Worm (Caenorhabditis elegans) whole organism, young adult: ENCODE results near the gene flp-23.

Experiments
- B0035.1 ChIP-seq: sonication (generic microtip); optimal IDR thresholded peaks from 2 replicates; lab custom pipeline; 2016; ENCODE audit warnings: missing genetic modification characterization, mild to moderate bottlenecking, missing compliant biosample characterization, missing genotype, missing genetic modification reagents
- B0261.1 ChIP-seq: sonication (generic microtip); optimal IDR thresholded peaks from 2 replicates; lab custom pipeline; 2016; ENCODE audit warnings: mild to moderate bottlenecking, missing genetic modification characterization, moderate library complexity, missing compliant biosample characterization
- B0336.3 ChIP-seq: fragments of 200-800 bp; sonication (Bioruptor generic); IDR thresholded peaks from 2 replicates; pipeline ENCODE4 v1.3.6; 2022; ENCODE audit warnings: missing genetic modification characterization, missing compliant biosample characterization
- C17E4.6 ChIP-seq: fragments of 200-800 bp; sonication (Bioruptor generic); IDR thresholded peaks from 2 replicates; pipeline ENCODE4 v1.3.6; 2022; ENCODE audit warnings: missing genetic modification reagents, missing genetic modification characterization, missing compliant biosample characterization
- F52B5.7 ChIP-seq: sonication (generic microtip); optimal IDR thresholded peaks from 2 replicates; lab custom pipeline; 2016; ENCODE audit warnings: mild to moderate bottlenecking, missing genetic modification characterization, missing compliant biosample characterization
- F57A8.1 ChIP-seq: fragments of 200-800 bp; sonication (Bioruptor generic); optimal IDR thresholded peaks from 2 replicates; lab custom pipeline; 2018; ENCODE audit warnings: mild to moderate bottlenecking, missing genetic modification characterization, moderate library complexity, missing compliant biosample characterization
- T07F8.4 ChIP-seq: sonication (generic microtip); optimal IDR thresholded peaks from 2 replicates; lab custom pipeline; 2016; ENCODE audit warnings: mild to moderate bottlenecking, missing genetic modification characterization, moderate library complexity, missing compliant biosample characterization
- T26A5.8 ChIP-seq: sonication (generic microtip); optimal IDR thresholded peaks from 2 replicates; lab custom pipeline; 2016; ENCODE audit warnings: missing genetic modification characterization, missing compliant biosample characterization
- Y53F4B.3 ChIP-seq: fragments of 200-800 bp; sonication (Bioruptor generic); IDR thresholded peaks from 2 replicates; pipeline ENCODE4 v1.3.6; 2022; ENCODE audit warnings: missing genetic modification reagents, missing genetic modification characterization, missing compliant biosample characterization
- Y53G8AR.9 ChIP-seq: fragments of 200-800 bp; sonication (Bioruptor generic); conservative IDR thresholded peaks from 2 replicates; pipeline ENCODE4 v1.3.6; 2022; ENCODE audit warnings: missing genetic modification reagents, missing genetic modification characterization, missing compliant biosample characterization
- Y67H2A.10 ChIP-seq: fragments of 200-800 bp; sonication (Bioruptor generic); conservative IDR thresholded peaks from 2 replicates; pipeline ENCODE4 v1.3.6; 2022; ENCODE audit warnings: missing genetic modification reagents, missing genetic modification characterization, missing compliant biosample characterization
- Y95B8A.8 ChIP-seq: fragments of 200-800 bp; sonication (Bioruptor generic); IDR thresholded peaks from 2 replicates; pipeline ENCODE4 v1.3.6; 2022; ENCODE audit warnings: missing genetic modification reagents, missing genetic modification characterization, missing compliant biosample characterization
- ZK185.1 ChIP-seq: sonication (generic microtip); optimal IDR thresholded peaks from 2 replicates; lab custom pipeline; 2016; ENCODE audit warnings: mild to moderate bottlenecking, missing genetic modification characterization, missing compliant biosample characterization; ENCODE audit not compliant: poor library complexity, severe bottlenecking
- akir-1 ChIP-seq: fragments of 200-800 bp; sonication (Bioruptor generic); optimal IDR thresholded peaks from 2 replicates; lab custom pipeline; 2018; ENCODE audit warnings: mild to moderate bottlenecking, missing genetic modification characterization, moderate library complexity, missing compliant biosample characterization
- aptf-3 ChIP-seq: fragments of 200-800 bp; sonication (Bioruptor generic); IDR thresholded peaks from 2 replicates; pipeline ENCODE4 v1.3.6; 2022; ENCODE audit warnings: missing genetic modification characterization, missing compliant biosample characterization
- atf-7 ChIP-seq: sonication (generic microtip); optimal IDR thresholded peaks from 2 replicates; lab custom pipeline; 2017; ENCODE audit warnings: mild to moderate bottlenecking, missing genetic modification characterization, missing compliant biosample characterization
- attf-3 ChIP-seq: fragments of 200-800 bp; sonication (Bioruptor generic); conservative IDR thresholded peaks from 2 replicates; pipeline ENCODE4 v1.3.6; 2022; ENCODE audit warnings: missing genetic modification reagents, missing genetic modification characterization, missing compliant biosample characterization
- attf-5 ChIP-seq: fragments of 200-800 bp; sonication (Bioruptor generic); optimal IDR thresholded peaks from 2 replicates; lab custom pipeline; 2018; ENCODE audit warnings: mild to moderate bottlenecking, missing genetic modification characterization, missing compliant biosample characterization
- attf-6 ChIP-seq: fragments of 200-800 bp; sonication (Bioruptor generic); IDR thresholded peaks from 2 replicates; pipeline ENCODE4 v1.3.6; 2022; ENCODE audit warnings: missing genetic modification reagents, missing genetic modification characterization, missing compliant biosample characterization
- bed-1 ChIP-seq: fragments of 200-800 bp; sonication (Bioruptor generic); IDR thresholded peaks from 2 replicates; pipeline ENCODE4 v1.3.6; 2022; ENCODE audit warnings: missing genetic modification reagents, missing genetic modification characterization, missing compliant biosample characterization
- ccch-3 ChIP-seq: fragments of 200-800 bp; sonication (Bioruptor generic); optimal IDR thresholded peaks from 2 replicates; lab custom pipeline; 2018; ENCODE audit warnings: mild to moderate bottlenecking, missing genetic modification characterization, missing compliant biosample characterization
- ceh-100 ChIP-seq: fragments of 200-800 bp; sonication (Bioruptor generic); IDR thresholded peaks from 2 replicates; pipeline ENCODE4 v1.3.6; 2022; ENCODE audit warnings: missing genetic modification reagents, missing genetic modification characterization, missing compliant biosample characterization
- ceh-27 ChIP-seq: fragments of 200-800 bp; sonication (Bioruptor generic); optimal IDR thresholded peaks from 2 replicates; lab custom pipeline; 2018; ENCODE audit warnings: mild to moderate bottlenecking, missing genetic modification characterization, moderate library complexity, missing compliant biosample characterization
- chd-7 ChIP-seq: sonication (generic microtip); optimal IDR thresholded peaks from 2 replicates; lab custom pipeline; 2016; ENCODE audit warnings: mild to moderate bottlenecking, missing genetic modification characterization, moderate library complexity, missing compliant biosample characterization
- efl-1 ChIP-seq: fragments of 150-350 bp; optimal IDR thresholded peaks from 2 replicates; lab custom pipeline; 2014; ENCODE audit warnings: missing biosample characterization, missing genetic modification reagents, missing genetic modification characterization
- ekl-4 ChIP-seq: fragments of 200-800 bp; sonication (Bioruptor generic); IDR thresholded peaks from 2 replicates; pipeline ENCODE4 v1.3.6; 2022; ENCODE audit warnings: missing genetic modification reagents, missing genetic modification characterization, missing compliant biosample characterization
- ets-4 ChIP-seq: fragments of 200-800 bp; sonication (Bioruptor generic); optimal IDR thresholded peaks from 2 replicates; lab custom pipeline; 2018; ENCODE audit warnings: mild to moderate bottlenecking, missing genetic modification characterization, missing compliant biosample characterization
- fkh-3 ChIP-seq: sonication (generic microtip); optimal IDR thresholded peaks from 2 replicates; lab custom pipeline; 2016; ENCODE audit warnings: mild to moderate bottlenecking, missing genetic modification characterization, missing compliant biosample characterization
- gei-17 ChIP-seq: fragments of 200-800 bp; sonication (Bioruptor generic); optimal IDR thresholded peaks from 2 replicates; lab custom pipeline; 2018; ENCODE audit warnings: mild to moderate bottlenecking, missing genetic modification characterization, missing compliant biosample characterization
- him-1 ChIP-seq: sonication (generic microtip); optimal IDR thresholded peaks from 2 replicates; lab custom pipeline; 2016; ENCODE audit warnings: missing genotype, missing genetic modification reagents, missing genetic modification characterization, missing compliant biosample characterization
- hmg-20 ChIP-seq: fragments of 200-800 bp; sonication (Bioruptor generic); IDR thresholded peaks from 2 replicates; pipeline ENCODE4 v1.3.6; 2022; ENCODE audit warnings: missing genetic modification reagents, missing genetic modification characterization, missing compliant biosample characterization
- hrde-1 ChIP-seq: sonication (generic microtip); optimal IDR thresholded peaks from 2 replicates; lab custom pipeline; 2016; ENCODE audit warnings: missing genetic modification characterization, mild to moderate bottlenecking, missing compliant biosample characterization, moderate library complexity, missing genotype, missing genetic modification reagents, borderline replicate concordance
- lag-1 ChIP-seq: fragments of 200-800 bp; sonication (Bioruptor generic); IDR thresholded peaks from 2 replicates; pipeline ENCODE4 v1.3.6; 2022; ENCODE audit warnings: missing genetic modification reagents, missing genetic modification characterization, missing compliant biosample characterization
- lin-40 ChIP-seq: sonication (generic microtip); optimal IDR thresholded peaks from 2 replicates; lab custom pipeline; 2016; ENCODE audit warnings: missing genetic modification characterization, mild to moderate bottlenecking, missing compliant biosample characterization, missing genotype, missing genetic modification reagents
- lsy-27 ChIP-seq: sonication (generic microtip); optimal IDR thresholded peaks from 2 replicates; lab custom pipeline; 2017; ENCODE audit warnings: missing genetic modification characterization, mild to moderate bottlenecking, missing compliant biosample characterization, antibody characterized with exemption, missing genotype, borderline replicate concordance; ENCODE audit not compliant: insufficient read depth
- madf-10 ChIP-seq: sonication (generic microtip); optimal IDR thresholded peaks from 2 replicates; lab custom pipeline; 2016; ENCODE audit warnings: mild to moderate bottlenecking, missing genetic modification characterization, missing compliant biosample characterization
- madf-3 ChIP-seq: fragments of 200-800 bp; sonication (Bioruptor generic); IDR thresholded peaks from 2 replicates; pipeline ENCODE4 v1.3.6; 2022; ENCODE audit warnings: missing genetic modification reagents, missing genetic modification characterization, missing compliant biosample characterization
- madf-8 ChIP-seq: fragments of 200-800 bp; sonication (Bioruptor generic); conservative IDR thresholded peaks from 2 replicates; pipeline ENCODE4 v1.3.6; 2022; ENCODE audit warnings: missing genetic modification reagents, missing genetic modification characterization, missing compliant biosample characterization
- nfya-2 ChIP-seq: fragments of 200-800 bp; sonication (Bioruptor generic); IDR thresholded peaks from 2 replicates; pipeline ENCODE4 v1.3.6; 2022; ENCODE audit warnings: missing genetic modification reagents, missing genetic modification characterization, missing compliant biosample characterization
- nhr-120 ChIP-seq: fragments of 200-800 bp; sonication (Bioruptor generic); IDR thresholded peaks from 2 replicates; pipeline ENCODE4 v1.3.6; 2022; ENCODE audit warnings: missing genetic modification characterization, missing compliant biosample characterization
- nhr-90 ChIP-seq: sonication (generic microtip); optimal IDR thresholded peaks from 2 replicates; lab custom pipeline; 2016; ENCODE audit warnings: missing genotype, mild to moderate bottlenecking, missing genetic modification characterization, missing compliant biosample characterization
- pha-4 ChIP-seq: fragments of 150-350 bp; sonication (generic microtip); optimal IDR thresholded peaks from 2 replicates; lab custom pipeline; 2014; ENCODE audit warnings: missing biosample characterization, missing genetic modification reagents, missing genetic modification characterization
- repo-1 ChIP-seq: sonication (generic microtip); optimal IDR thresholded peaks from 2 replicates; lab custom pipeline; 2017; ENCODE audit warnings: mild to moderate bottlenecking, missing genetic modification characterization, missing compliant biosample characterization
- sea-2 ChIP-seq: fragments of 200-800 bp; sonication (Bioruptor generic); IDR thresholded peaks from 2 replicates; pipeline ENCODE4 v1.3.6; 2022; ENCODE audit warnings: missing genetic modification characterization, missing compliant biosample characterization
- snpc-1.1 ChIP-seq: sonication (generic microtip); optimal IDR thresholded peaks from 2 replicates; lab custom pipeline; 2017; ENCODE audit warnings: missing genetic modification characterization, mild to moderate bottlenecking, missing compliant biosample characterization, antibody characterized with exemption, moderate library complexity, missing genotype, missing genetic modification reagents; ENCODE audit not compliant: insufficient read depth
- snpc-3.4 ChIP-seq: sonication (generic microtip); optimal IDR thresholded peaks from 2 replicates; lab custom pipeline; 2017; ENCODE audit warnings: missing genetic modification characterization, mild to moderate bottlenecking, missing compliant biosample characterization, antibody characterized with exemption, moderate library complexity, missing genotype, missing genetic modification reagents
- tlf-1 ChIP-seq: fragments of 200-800 bp; sonication (Bioruptor generic); optimal IDR thresholded peaks from 2 replicates; lab custom pipeline; 2018; ENCODE audit warnings: mild to moderate bottlenecking, missing genetic modification characterization, missing compliant biosample characterization
- xnd-1 ChIP-seq: sonication (generic microtip); optimal IDR thresholded peaks from 2 replicates; lab custom pipeline; 2016; ENCODE audit warnings: missing genotype, missing genetic modification reagents, missing genetic modification characterization, missing compliant biosample characterization
- ztf-6 ChIP-seq: fragments of 200-800 bp; sonication (Bioruptor generic); IDR thresholded peaks from 2 replicates; pipeline ENCODE4 v1.3.6; 2022; ENCODE audit warnings: missing genetic modification reagents, missing genetic modification characterization, missing compliant biosample characterization

The flp-23 gene

DNA sequence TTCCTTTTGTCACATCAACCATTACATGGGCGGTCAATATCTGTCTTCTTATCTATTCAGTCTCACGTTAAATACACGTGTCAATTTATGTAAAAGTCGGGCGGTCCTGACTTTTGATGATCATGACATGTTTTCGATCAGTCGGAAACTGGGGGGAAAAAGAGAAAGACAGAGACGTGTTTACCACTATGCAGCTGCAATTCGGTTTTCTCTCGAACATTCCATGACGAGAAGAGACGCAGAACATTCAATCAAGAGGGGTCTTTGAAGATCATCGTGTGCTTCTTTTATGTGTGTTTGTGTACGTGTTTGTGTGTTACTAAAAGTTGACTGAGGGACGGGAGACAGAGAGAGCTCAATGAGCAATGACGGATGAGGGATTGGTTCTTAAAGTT lies 7.8 kb downstream of the flp-23 start:
- TF ChIP-seq fkh-3 (tag; lab: Kevin White, UChicago): no peak
- TF ChIP-seq ccch-3 (GFP tag; lab: Kevin White, UChicago): no peak
- peak; percentile 12 for TF ChIP-seq snpc-3.4
- peak; percentile 77 for TF ChIP-seq atf-7 (tag; lab: Kevin White, UChicago)
- TF ChIP-seq attf-5 (GFP tag; lab: Kevin White, UChicago): peak; percentile 72
- no peak for TF ChIP-seq snpc-1.1 (tag; lab: Kevin White, UChicago)
- TF ChIP-seq lsy-27: no peak
- no peak for TF ChIP-seq ceh-100 (GFP tag; lab: Robert Waterston, UW)
- 0 out of 2 replicates have a peak, but pooled peaks have one; percentile 11 for TF ChIP-seq madf-3 (GFP tag; lab: Robert Waterston, UW)
- peak; percentile 86 for TF ChIP-seq tlf-1 (GFP tag; lab: Kevin White, UChicago)
- no peak for TF ChIP-seq attf-3
- no peak for TF ChIP-seq T26A5.8 (tag; lab: Kevin White, UChicago)
- no peak for TF ChIP-seq sea-2 (GFP tag; lab: Robert Waterston, UW)
- TF ChIP-seq attf-6 (GFP tag; lab: Robert Waterston, UW): no peak
- TF ChIP-seq F52B5.7: no peak
- TF ChIP-seq ekl-4 (GFP tag; lab: Robert Waterston, UW): 0 out of 2 replicates have a peak, but pooled peaks have one; percentile 18
- TF ChIP-seq chd-7 (tag; lab: Kevin White, UChicago): peak; percentile 88
- TF ChIP-seq ceh-27: peak; percentile 46
- no peak for TF ChIP-seq madf-8 (GFP tag; lab: Robert Waterston, UW)
- no peak for TF ChIP-seq F57A8.1 (GFP tag; lab: Kevin White, UChicago)
- peak; percentile 51 for TF ChIP-seq repo-1 (tag; lab: Kevin White, UChicago)
- no peak for TF ChIP-seq T07F8.4 (tag; lab: Kevin White, UChicago)
- no peak for TF ChIP-seq Y95B8A.8 (GFP tag; lab: Robert Waterston, UW)
- TF ChIP-seq akir-1 (GFP tag; lab: Kevin White, UChicago): no peak
- 0 out of 2 replicates have a peak, but pooled peaks have one; percentile 79 for TF ChIP-seq bed-1 (GFP tag; lab: Robert Waterston, UW)
- TF ChIP-seq B0261.1 (tag; lab: Kevin White, UChicago): peak; percentile 9
- peak; percentile 91 for TF ChIP-seq B0336.3 (GFP tag; lab: Robert Waterston, UW)
- no peak for TF ChIP-seq nhr-120
- TF ChIP-seq efl-1 (GFP tag; lab: Kevin White, UChicago): no peak
- TF ChIP-seq Y53F4B.3 (GFP tag; lab: Robert Waterston, UW): no peak
- peak; percentile 91 for TF ChIP-seq lin-40 (tag; lab: Kevin White, UChicago)
- no peak for TF ChIP-seq C17E4.6 (GFP tag; lab: Robert Waterston, UW)
- TF ChIP-seq him-1 (tag; lab: Kevin White, UChicago): no peak
- peak; percentile 39 for TF ChIP-seq ZK185.1 (tag; lab: Kevin White, UChicago)
- TF ChIP-seq madf-10 (tag; lab: Kevin White, UChicago): peak; percentile 45
- no peak for TF ChIP-seq ztf-6 (GFP tag; lab: Robert Waterston, UW)
- no peak for TF ChIP-seq hmg-20 (GFP tag; lab: Robert Waterston, UW)
- TF ChIP-seq pha-4 (tag; lab: Kevin White, UChicago): no peak
- TF ChIP-seq lag-1 (GFP tag; lab: Robert Waterston, UW): no peak
- TF ChIP-seq gei-17 (GFP tag; lab: Kevin White, UChicago): peak; percentile 60
- TF ChIP-seq aptf-3: no peak
- no peak for TF ChIP-seq xnd-1 (tag; lab: Kevin White, UChicago)
- TF ChIP-seq nhr-90: peak; percentile 38
- no peak for TF ChIP-seq hrde-1 (tag; lab: Kevin White, UChicago)
- no peak for TF ChIP-seq Y67H2A.10 (GFP tag; lab: Robert Waterston, UW)
- no peak for TF ChIP-seq nfya-2
- no peak for TF ChIP-seq ets-4 (GFP tag; lab: Kevin White, UChicago)
- no peak for TF ChIP-seq B0035.1
- TF ChIP-seq Y53G8AR.9 (GFP tag; lab: Robert Waterston, UW): 0 out of 2 replicates have a peak, but pooled peaks have one; percentile 48
